Fruit fly (Drosophila melanogaster) Kc167 (cell line): Measurements from ENCODE around the gene twy.

Experiments
- h ChIP-seq: fragments of >200 bp; optimal IDR thresholded peaks from 3 replicates; lab custom pipeline; 2018; ENCODE audit warnings: missing external identifiers
- insv ChIP-seq: fragments of >200 bp; optimal IDR thresholded peaks from 3 replicates; lab custom pipeline; 2018; ENCODE audit warnings: missing external identifiers
- psq ChIP-seq: fragments of >200 bp; optimal IDR thresholded peaks from 2 replicates; lab custom pipeline; 2017; ENCODE audit warnings: missing external identifiers
- ttk ChIP-seq: sonication (Bioruptor generic); optimal IDR thresholded peaks from 2 replicates; lab custom pipeline; 2017; ENCODE audit warnings: missing external identifiers

dm6 chr3L:11793233-11793800, at the start of gene twy, which contains the start of gene CG10907:
- TF ChIP-seq psq (lab: Kevin White, UChicago) = no peak
- no peak for TF ChIP-seq ttk (lab: Kevin White, UChicago)
- TF ChIP-seq insv (lab: Kevin White, UChicago) = no peak
- TF ChIP-seq h (lab: Kevin White, UChicago) = no peak
